Worm (Caenorhabditis elegans): ENCODE measurements around the gene sdhb-1.

Gene sdhb-1

DNA sequence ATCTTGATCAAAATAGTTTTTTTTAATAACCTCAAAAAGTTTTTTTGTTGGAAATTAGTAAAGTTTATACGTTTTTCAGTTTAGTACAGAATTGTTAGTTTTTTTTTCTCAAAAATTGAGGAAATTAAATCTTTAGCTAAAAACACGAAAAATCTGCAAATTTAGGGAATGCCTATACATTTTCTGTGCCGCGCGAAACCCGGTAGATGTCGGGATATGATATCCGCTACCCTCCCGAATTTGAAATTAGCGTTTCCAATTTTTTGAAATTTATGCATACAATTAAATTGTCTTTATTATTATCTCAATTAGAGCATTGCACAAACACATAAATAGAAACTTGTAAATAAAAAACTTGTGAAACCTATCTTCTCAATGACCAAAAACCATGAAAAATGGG lies 19.5 kb downstream of the sdhb-1 start:
- no peak for TF ChIP-seq efl-3 (GFP tag; optimal IDR thresholded peaks at IDR 0.05)
- TF ChIP-seq ztf-4 (tag; optimal IDR thresholded peaks at IDR 0.05): no peak
- TF ChIP-seq nhr-77 (tag; optimal IDR thresholded peaks at IDR 0.05): no peak
- no peak for TF ChIP-seq nhr-12 (tag; optimal IDR thresholded peaks at IDR 0.05)
- no peak for TF ChIP-seq elt-2 (tag; optimal IDR thresholded peaks at IDR 0.05)
- TF ChIP-seq fkh-8 (tag; optimal IDR thresholded peaks at IDR 0.05): no peak
- no peak for TF ChIP-seq mab-9 (GFP tag; IDR thresholded peaks at IDR 0.05)
- TF ChIP-seq unc-62 (GFP tag; optimal IDR thresholded peaks at IDR 0.05): no peak
- TF ChIP-seq F16B12.6 (tag; optimal IDR thresholded peaks at IDR 0.05): no peak
- TF ChIP-seq zag-1 (tag; optimal IDR thresholded peaks at IDR 0.05): no peak
- TF ChIP-seq ceh-82 (tag; optimal IDR thresholded peaks at IDR 0.05): no peak
- TF ChIP-seq tlp-1 (tag; optimal IDR thresholded peaks at IDR 0.05): no peak
- no peak for TF ChIP-seq C04F5.9 (tag; optimal IDR thresholded peaks at IDR 0.05)
- no peak for TF ChIP-seq lin-35 (GFP tag; optimal IDR thresholded peaks at IDR 0.05)
- no peak for TF ChIP-seq ceh-8 (GFP tag; optimal IDR thresholded peaks at IDR 0.05)

DNA sequence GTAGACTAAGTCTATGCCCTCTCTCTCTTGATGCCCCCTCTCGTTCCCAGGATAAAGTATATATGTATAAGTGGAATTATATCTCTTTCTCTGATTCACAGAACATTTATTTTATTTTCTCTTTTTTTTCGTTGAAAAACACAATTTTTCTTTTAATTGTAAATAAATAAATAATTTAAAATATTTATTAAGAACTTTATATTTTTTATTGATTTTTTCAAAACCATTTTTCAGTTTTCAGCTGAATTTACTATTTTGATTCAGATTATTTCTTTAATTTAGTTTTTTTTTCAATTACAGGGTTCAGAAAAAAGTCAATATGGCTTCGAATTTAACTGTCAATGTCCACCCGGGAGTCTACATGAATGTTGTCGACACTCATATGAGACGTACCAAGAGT lies 21.2 kb downstream of the sdhb-1 start, which contains the start of gene eif-3.F:
TSS of gene eif-3.F (plus strand) at position 301 of the 400 bp plus-strand sequence.
- TF ChIP-seq mab-9 (GFP tag; IDR thresholded peaks at IDR 0.05) (no peak), ceh-88 (GFP tag; IDR thresholded peaks at IDR 0.05) (no peak), tlp-1 (tag; optimal IDR thresholded peaks at IDR 0.05) (no peak), irx-1 (tag; optimal IDR thresholded peaks at IDR 0.05) (no peak), Y116A8C.19 (tag; optimal IDR thresholded peaks at IDR 0.05; ENCODE audit: borderline replicate concordance) (no peak), skn-1 (tag; optimal IDR thresholded peaks at IDR 0.05) (no peak), ceh-82 (tag; optimal IDR thresholded peaks at IDR 0.05) (no peak), mdl-1 (tag; optimal IDR thresholded peaks at IDR 0.05) (no peak), vab-15 (tag; optimal IDR thresholded peaks at IDR 0.05) (no peak), xbp-1 (tag; optimal IDR thresholded peaks at IDR 0.05) (no peak), fkh-8 (tag; optimal IDR thresholded peaks at IDR 0.05) (no peak), pax-3 (tag; optimal IDR thresholded peaks at IDR 0.05) (no peak), nhr-20 (tag; optimal IDR thresholded peaks at IDR 0.05) (no peak), grh-1 (GFP tag; IDR thresholded peaks at IDR 0.05) (no peak), lsy-2 (tag; optimal IDR thresholded peaks at IDR 0.05) (no peak), swsn-7 (tag; optimal IDR thresholded peaks at IDR 0.05) (no peak), elt-2 (tag; optimal IDR thresholded peaks at IDR 0.05) (no peak)

DNA sequence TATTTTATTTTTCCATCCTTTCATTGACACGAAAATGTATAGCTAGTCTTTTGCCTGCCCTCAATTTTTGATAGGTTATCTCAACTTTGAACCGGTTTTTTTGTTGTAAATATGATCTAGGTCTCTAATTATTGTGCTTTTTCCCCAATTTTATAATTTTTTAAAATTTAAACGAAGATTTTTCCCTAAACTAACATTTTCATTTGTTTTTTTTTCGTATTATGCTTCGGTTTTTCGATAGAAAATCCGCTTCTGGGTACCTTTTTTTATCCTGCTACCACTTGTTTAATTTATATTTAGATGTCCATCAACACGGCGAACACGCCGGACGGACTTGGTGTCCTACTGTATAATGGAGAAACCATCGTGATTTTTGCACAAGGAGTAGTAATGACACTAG lies 23.1 kb downstream of the sdhb-1 start, which contains the start of gene wbp-2:
TSS of gene wbp-2 (plus strand) at position 301 of the 400 bp plus-strand sequence.
- TF ChIP-seq lin-15B (tag; optimal IDR thresholded peaks at IDR 0.05) (no peak), mdl-1 (tag; optimal IDR thresholded peaks at IDR 0.05) (no peak), unc-130 (tag; optimal IDR thresholded peaks at IDR 0.05) (no peak), hlh-4 (tag; optimal IDR thresholded peaks at IDR 0.05) (no peak), elt-3 (tag; optimal IDR thresholded peaks at IDR 0.05) (no peak), pax-3 (tag; optimal IDR thresholded peaks at IDR 0.05) (no peak), sox-4 (tag; optimal IDR thresholded peaks at IDR 0.05) (no peak), snpc-4 (tag; optimal IDR thresholded peaks at IDR 0.05) (no peak), efl-1 (optimal IDR thresholded peaks at IDR 0.05) (no peak), efl-1 (GFP tag; optimal IDR thresholded peaks at IDR 0.05 in 1 of 2) (no peak), nhr-11 (tag; optimal IDR thresholded peaks at IDR 0.05) (no peak), C34B4.2 (tag; optimal IDR thresholded peaks at IDR 0.05) (no peak), dpl-1 (GFP tag; optimal IDR thresholded peaks at IDR 0.05) (no peak), C16A3.4 (tag; optimal IDR thresholded peaks at IDR 0.05) (no peak), nhr-12 (tag; optimal IDR thresholded peaks at IDR 0.05) (no peak), unc-98 (GFP tag; IDR thresholded peaks at IDR 0.05) (no peak), ceh-90 (tag; optimal IDR thresholded peaks at IDR 0.05) (no peak), jun-1 (tag; optimal IDR thresholded peaks at IDR 0.05) (no peak), fkh-4 (tag; optimal IDR thresholded peaks at IDR 0.05; ENCODE audit: borderline replicate concordance) (no peak), efl-3 (GFP tag; optimal IDR thresholded peaks at IDR 0.05) (no peak), F16B12.6 (tag; optimal IDR thresholded peaks at IDR 0.05) (no peak)
